Worm (Caenorhabditis elegans) whole organism, L1 larva: ENCODE results near the gene prx-12.

Source experiments
- aha-1 ChIP-seq: fragments of 150-350 bp; optimal IDR thresholded peaks from 2 replicates; lab custom pipeline; 2014; ENCODE audit warnings: missing biosample characterization, missing genetic modification characterization
- aly-2 ChIP-seq: fragments of 150-350 bp; optimal IDR thresholded peaks from 2 replicates; lab custom pipeline; 2014; ENCODE audit warnings: missing biosample characterization, missing genetic modification characterization
- ama-1 ChIP-seq: fragments of 150-350 bp; optimal IDR thresholded peaks from 2 replicates; lab custom pipeline; 2014
- blmp-1 ChIP-seq: fragments of 150-350 bp; optimal IDR thresholded peaks from 2 replicates; lab custom pipeline; 2014; ENCODE audit warnings: missing biosample characterization, missing genetic modification characterization
- ceh-82 ChIP-seq, 3 experiments: fragments of 150-350 bp in 1 of 3; sonication (generic microtip) in 2 of 3; optimal IDR thresholded peaks; 2 replicates each; lab custom pipeline; 2014 to 2017; ENCODE audit warnings: missing biosample characterization in 3 of 3, missing genetic modification characterization in 3 of 3
- ceh-88 ChIP-seq: fragments of 200-800 bp; sonication (Bioruptor generic); IDR thresholded peaks from 2 replicates; pipeline ENCODE4 v1.3.6; 2022; ENCODE audit warnings: missing genetic modification characterization, missing compliant biosample characterization
- dsc-1 ChIP-seq: sonication (generic microtip); optimal IDR thresholded peaks from 2 replicates; lab custom pipeline; 2016; ENCODE audit warnings: mild to moderate bottlenecking, missing genetic modification characterization, missing compliant biosample characterization
- efl-1 ChIP-seq, 4 experiments: fragments of 150-350 bp; optimal IDR thresholded peaks in 3 of 4; peaks in 1 of 4; 1 replicate in 1 of 4; 2 replicates in 3 of 4; lab custom pipeline; 2014; ENCODE audit warnings: missing biosample characterization in 2 of 4, missing genetic modification characterization in 2 of 4, missing genetic modification reagents in 2 of 4
- fkh-10 ChIP-seq: sonication (generic microtip); optimal IDR thresholded peaks from 2 replicates; lab custom pipeline; 2017; ENCODE audit warnings: missing biosample characterization, missing genetic modification reagents, missing genetic modification characterization
- fkh-4 ChIP-seq: sonication (generic microtip); optimal IDR thresholded peaks from 2 replicates; lab custom pipeline; 2016; ENCODE audit warnings: missing compliant biosample characterization, missing genetic modification characterization, borderline replicate concordance
- grh-1 ChIP-seq: fragments of 200-800 bp; sonication (Bioruptor generic); IDR thresholded peaks from 2 replicates; pipeline ENCODE4 v1.3.6; 2022; ENCODE audit warnings: missing genetic modification reagents, missing genetic modification characterization, missing compliant biosample characterization
- hlh-4 ChIP-seq: sonication (generic microtip); optimal IDR thresholded peaks from 2 replicates; lab custom pipeline; 2016; ENCODE audit warnings: mild to moderate bottlenecking, missing genetic modification characterization, missing compliant biosample characterization
- lin-14 ChIP-seq: fragments of 200-800 bp; sonication (Bioruptor generic); optimal IDR thresholded peaks from 2 replicates; lab custom pipeline; 2018; ENCODE audit warnings: mild to moderate bottlenecking, missing genetic modification characterization, moderate library complexity, missing compliant biosample characterization
- lin-15B ChIP-seq: fragments of 150-350 bp; sonication (generic microtip); optimal IDR thresholded peaks from 3 replicates; lab custom pipeline; 2014; ENCODE audit warnings: missing biosample characterization, missing genetic modification characterization
- lin-35 ChIP-seq, 2 experiments: fragments of 150-350 bp; optimal IDR thresholded peaks; 2 replicates each; lab custom pipeline; 2014; ENCODE audit warnings: missing biosample characterization in 2 of 2, missing genetic modification characterization in 2 of 2, missing genetic modification reagents in 2 of 2
- lin-39 ChIP-seq: fragments of 150-350 bp; optimal IDR thresholded peaks from 2 replicates; lab custom pipeline; 2014; ENCODE audit warnings: missing biosample characterization, missing genetic modification reagents, missing genetic modification characterization
- lsy-2 ChIP-seq, 2 experiments: fragments of 150-350 bp; optimal IDR thresholded peaks; 2 replicates each; lab custom pipeline; 2014; ENCODE audit warnings: missing biosample characterization in 2 of 2, missing genetic modification characterization in 2 of 2
- mdl-1 ChIP-seq, 2 experiments: fragments of 150-350 bp; optimal IDR thresholded peaks; 2 replicates each; lab custom pipeline; 2014 to 2017; ENCODE audit warnings: missing biosample characterization in 2 of 2, missing genetic modification characterization in 2 of 2, inconsistent platforms in 1 of 2
- mef-2 ChIP-seq: fragments of 150-350 bp; optimal IDR thresholded peaks from 2 replicates; lab custom pipeline; 2014; ENCODE audit warnings: missing biosample characterization, missing genetic modification characterization
- nhr-11 ChIP-seq: fragments of 150-350 bp; optimal IDR thresholded peaks from 2 replicates; lab custom pipeline; 2014; ENCODE audit warnings: missing biosample characterization, missing genetic modification characterization
- nhr-19 ChIP-seq: fragments of 200-800 bp; sonication (Bioruptor generic); conservative IDR thresholded peaks from 2 replicates; pipeline ENCODE4 v1.3.6; 2022; ENCODE audit warnings: missing genetic modification characterization, missing compliant biosample characterization
- nhr-20 ChIP-seq: sonication (generic microtip); optimal IDR thresholded peaks from 2 replicates; lab custom pipeline; 2016; ENCODE audit warnings: mild to moderate bottlenecking, missing genetic modification characterization, missing compliant biosample characterization
- nhr-47 ChIP-seq: sonication (generic microtip); optimal IDR thresholded peaks from 2 replicates; lab custom pipeline; 2016; ENCODE audit warnings: mild to moderate bottlenecking, missing genetic modification characterization, moderate library complexity, missing compliant biosample characterization
- nhr-71 ChIP-seq: sonication (generic microtip); optimal IDR thresholded peaks from 2 replicates; lab custom pipeline; 2016; ENCODE audit warnings: mild to moderate bottlenecking, missing genetic modification characterization, moderate library complexity, missing compliant biosample characterization
- nhr-76 ChIP-seq: sonication (generic microtip); optimal IDR thresholded peaks from 2 replicates; lab custom pipeline; 2017; ENCODE audit warnings: missing biosample characterization, missing genetic modification characterization
- nhr-84 ChIP-seq: sonication (generic microtip); optimal IDR thresholded peaks from 2 replicates; lab custom pipeline; 2017; ENCODE audit warnings: missing biosample characterization, missing genetic modification characterization
- nhr-90 ChIP-seq: sonication (generic microtip); optimal IDR thresholded peaks from 2 replicates; lab custom pipeline; 2016; ENCODE audit warnings: mild to moderate bottlenecking, missing genetic modification characterization, missing compliant biosample characterization; ENCODE audit not compliant: poor library complexity
- pag-3 ChIP-seq: sonication (generic microtip); optimal IDR thresholded peaks from 2 replicates; lab custom pipeline; 2017; ENCODE audit warnings: missing genetic modification characterization, mild to moderate bottlenecking, missing compliant biosample characterization, antibody characterized with exemption, borderline replicate concordance; ENCODE audit not compliant: insufficient read depth
- pax-3 ChIP-seq: fragments of 200-800 bp; sonication (Bioruptor generic); optimal IDR thresholded peaks from 2 replicates; lab custom pipeline; 2018; ENCODE audit warnings: mild to moderate bottlenecking, missing genetic modification characterization, moderate library complexity, missing compliant biosample characterization
- rnt-1 ChIP-seq: sonication (generic microtip); optimal IDR thresholded peaks from 2 replicates; lab custom pipeline; 2016; ENCODE audit warnings: mild to moderate bottlenecking, missing genetic modification characterization, moderate library complexity, missing compliant biosample characterization
- snu-23 ChIP-seq: sonication (generic microtip); optimal IDR thresholded peaks from 2 replicates; lab custom pipeline; 2016; ENCODE audit warnings: missing genetic modification characterization, missing compliant biosample characterization
- sox-4 ChIP-seq: sonication (generic microtip); optimal IDR thresholded peaks from 2 replicates; lab custom pipeline; 2016; ENCODE audit warnings: missing genetic modification characterization, missing compliant biosample characterization
- sptf-1 ChIP-seq: fragments of 150-350 bp; optimal IDR thresholded peaks from 2 replicates; lab custom pipeline; 2014; ENCODE audit warnings: missing biosample characterization, missing genetic modification characterization
- swsn-7 ChIP-seq: sonication (generic microtip); optimal IDR thresholded peaks from 2 replicates; lab custom pipeline; 2016; ENCODE audit warnings: missing genetic modification characterization, missing compliant biosample characterization
- tlp-1 ChIP-seq: fragments of 150-350 bp; optimal IDR thresholded peaks from 2 replicates; lab custom pipeline; 2014; ENCODE audit warnings: missing biosample characterization, missing genetic modification characterization
- unc-130 ChIP-seq: fragments of 150-350 bp; optimal IDR thresholded peaks from 2 replicates; lab custom pipeline; 2017; ENCODE audit warnings: missing biosample characterization, missing genetic modification characterization, inconsistent platforms
- unc-30 ChIP-seq: sonication (generic microtip); optimal IDR thresholded peaks from 2 replicates; lab custom pipeline; 2017; ENCODE audit warnings: missing biosample characterization, missing genetic modification characterization
- unc-62 ChIP-seq: fragments of 150-350 bp; optimal IDR thresholded peaks from 2 replicates; lab custom pipeline; 2014; ENCODE audit warnings: missing biosample characterization, missing genetic modification reagents, missing genetic modification characterization
- unc-86 ChIP-seq: sonication (generic microtip); optimal IDR thresholded peaks from 2 replicates; lab custom pipeline; 2016; ENCODE audit warnings: missing genetic modification characterization, missing compliant biosample characterization
- vab-15 ChIP-seq: sonication (generic microtip); optimal IDR thresholded peaks from 2 replicates; lab custom pipeline; 2017; ENCODE audit warnings: missing genotype, mild to moderate bottlenecking, missing genetic modification characterization, missing compliant biosample characterization
- xbp-1 ChIP-seq: sonication (generic microtip); optimal IDR thresholded peaks from 2 replicates; lab custom pipeline; 2016; ENCODE audit warnings: missing genetic modification characterization, missing compliant biosample characterization
- ztf-11 ChIP-seq, 2 experiments: sonication (generic microtip); optimal IDR thresholded peaks; 2 replicates each; lab custom pipeline; 2016 to 2017; ENCODE audit warnings: missing genetic modification characterization in 2 of 2, missing biosample characterization in 1 of 2, missing compliant biosample characterization in 1 of 2

The prx-12 gene

DNA sequence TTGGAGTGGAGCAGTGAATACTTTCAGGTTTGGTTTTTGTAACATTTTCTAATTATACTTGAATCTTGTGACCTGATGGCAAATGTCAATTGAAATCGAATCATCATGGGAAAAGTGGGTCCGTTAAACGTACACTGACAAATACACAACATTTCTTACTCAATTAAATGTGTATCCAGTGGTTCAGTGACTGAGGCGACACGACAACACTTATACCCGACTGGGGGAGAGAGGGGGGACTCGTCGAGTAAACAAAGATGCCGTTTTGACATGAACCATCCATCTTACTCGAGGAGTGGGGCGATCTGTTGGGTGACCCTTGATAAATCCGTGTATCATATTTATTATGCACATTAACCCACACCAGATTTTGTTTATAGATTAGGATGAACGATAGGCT, 24.2 kb upstream of the prx-12 start (continued):
- TF ChIP-seq pag-3 (tag; lab: Kevin White, UChicago) (no peak), snu-23 (GFP tag; lab: Kevin White, UChicago) (no peak), nhr-90 (tag; lab: Kevin White, UChicago) (no peak), tlp-1 (no peak), aly-2 (tag; lab: Kevin White, UChicago) (no peak), ztf-11 (tag; optimal IDR thresholded peaks at IDR 0.05; lab: Kevin White, UChicago) (peak in 1 of 2 experiments; percentile 37), nhr-11 (tag; lab: Kevin White, UChicago) (no peak), lin-35 (GFP tag; optimal IDR thresholded peaks at IDR 0.05; lab: Kevin White, UChicago) (no peak), vab-15 (tag; lab: Kevin White, UChicago) (peak; percentile 10), fkh-10 (GFP tag; lab: Kevin White, UChicago) (no peak)

DNA sequence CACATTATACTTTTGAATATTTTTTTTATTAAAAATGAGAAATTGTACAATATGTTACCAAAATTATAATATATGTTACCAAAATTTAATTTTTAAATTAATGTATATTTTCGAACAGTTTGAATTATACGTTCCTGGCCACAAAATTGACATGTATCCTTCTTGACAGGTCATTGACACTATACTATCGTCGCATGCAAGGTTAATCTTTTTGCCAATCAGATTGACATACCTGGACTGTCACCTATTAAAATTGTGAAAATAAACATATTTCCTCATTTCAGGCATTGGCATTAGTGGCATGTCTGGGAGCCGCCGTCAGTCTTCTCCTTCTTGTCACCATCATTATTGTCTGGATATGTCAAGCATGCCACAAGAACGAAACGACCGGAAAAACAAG, 23.0 kb upstream of the prx-12 start:
- TF ChIP-seq unc-62 (GFP tag; lab: Kevin White, UChicago): no peak
- TF ChIP-seq mef-2 (tag; lab: Kevin White, UChicago): no peak
- TF ChIP-seq ztf-11 (tag; optimal IDR thresholded peaks at IDR 0.05; lab: Kevin White, UChicago): no peak
- TF ChIP-seq lin-39 (tag; lab: Kevin White, UChicago): no peak
- no peak for TF ChIP-seq swsn-7 (tag; lab: Kevin White, UChicago)
- no peak for TF ChIP-seq mdl-1 (tag; optimal IDR thresholded peaks at IDR 0.05; lab: Kevin White, UChicago)
- TF ChIP-seq lin-15B: no peak
- TF ChIP-seq sox-4 (tag; lab: Kevin White, UChicago): no peak
- no peak for TF ChIP-seq grh-1 (GFP tag; lab: Robert Waterston, UW)
- no peak for TF ChIP-seq ama-1 (lab: Kevin White, UChicago)

ce11 chrX:11375509-11375908, 17.6 kb upstream of the prx-12 start, which contains the start of gene F42E11.3:
F42E11.3 (minus strand) TSS chrX:11375609.
- TF ChIP-seq hlh-4 (tag; lab: Kevin White, UChicago) (peak; percentile 66), dsc-1 (tag; lab: Kevin White, UChicago) (peak; percentile 23), nhr-20 (tag; lab: Kevin White, UChicago) (no peak)

DNA sequence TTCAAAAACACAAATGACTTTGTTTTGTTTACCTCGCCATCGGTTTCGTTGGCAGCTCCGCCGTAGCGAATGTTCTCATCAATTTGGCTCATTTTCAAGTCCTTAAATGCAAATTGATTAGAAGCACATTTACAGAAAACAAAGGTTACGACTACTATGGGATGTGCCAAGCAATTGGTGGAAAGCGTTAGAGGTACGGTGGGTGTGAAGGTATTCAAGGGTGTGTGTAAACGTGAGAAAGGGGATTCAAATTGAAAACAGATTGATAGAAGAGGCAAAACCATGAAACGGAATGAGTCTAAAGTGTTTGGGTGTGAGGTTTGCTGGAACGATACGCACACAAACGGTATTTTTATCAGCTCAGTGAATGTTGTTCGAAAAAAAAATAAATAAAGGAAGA, 15.7 kb upstream of the prx-12 start, which contains the start of gene tni-1:
tni-1 (minus strand) TSS at position 101 of the 400 bp plus-strand sequence.
- TF ChIP-seq lsy-2 (tag; optimal IDR thresholded peaks at IDR 0.05; lab: Kevin White, UChicago) (no peak), unc-86 (tag; lab: Kevin White, UChicago) (no peak), ztf-11 (tag; optimal IDR thresholded peaks at IDR 0.05; lab: Kevin White, UChicago) (no peak), fkh-4 (tag; lab: Kevin White, UChicago) (no peak), nhr-19 (GFP tag; lab: Robert Waterston, UW) (no peak), unc-30 (tag; lab: Kevin White, UChicago) (no peak), ceh-82 (tag; optimal IDR thresholded peaks at IDR 0.05; lab: Kevin White, UChicago) (no peak), nhr-76 (tag; lab: Kevin White, UChicago) (no peak), nhr-84 (tag; lab: Kevin White, UChicago) (no peak), sptf-1 (tag; lab: Kevin White, UChicago) (no peak), snu-23 (GFP tag; lab: Kevin White, UChicago) (no peak), vab-15 (tag; lab: Kevin White, UChicago) (no peak)

ce11 chrX:11379135-11379781, 13.8 kb upstream of the prx-12 start:
- TF ChIP-seq dsc-1 (tag; lab: Kevin White, UChicago) (peak; percentile 84), swsn-7 (tag; lab: Kevin White, UChicago) (peak; percentile 25), xbp-1 (tag; lab: Kevin White, UChicago) (peak; percentile 9), ceh-88 (GFP tag; lab: Robert Waterston, UW) (no peak), snu-23 (GFP tag; lab: Kevin White, UChicago) (peak; percentile 51), pax-3 (tag; lab: Kevin White, UChicago) (no peak), nhr-19 (GFP tag; lab: Robert Waterston, UW) (peak; percentile 63), rnt-1 (tag; lab: Kevin White, UChicago) (peak; percentile 77), unc-62 (GFP tag; lab: Kevin White, UChicago) (no peak), aha-1 (tag; lab: Kevin White, UChicago) (no peak), pag-3 (tag; lab: Kevin White, UChicago) (peak; percentile 78), blmp-1 (tag; lab: Kevin White, UChicago) (no peak), efl-1 (optimal IDR thresholded peaks at IDR 0.05; lab: Kevin White, UChicago) (no peak), efl-1 (GFP tag; optimal IDR thresholded peaks at IDR 0.05 in 1 of 2; lab: Kevin White, UChicago) (peak in 1 of 2 experiments; percentile 63), nhr-20 (tag; lab: Kevin White, UChicago) (peak; percentile 35), lin-14 (GFP tag; lab: Kevin White, UChicago) (peak; percentile 85), nhr-47 (tag; lab: Kevin White, UChicago) (peak; percentile 2), nhr-71 (peak; percentile 87), unc-130 (tag; lab: Kevin White, UChicago) (peak; percentile 60)
